Worm (Caenorhabditis elegans): ENCODE data around the gene F37C12.10.
A peak's percentile ranks its signal among the peaks of the same experiment; 100 is the strongest.

The F37C12.10 gene

DNA sequence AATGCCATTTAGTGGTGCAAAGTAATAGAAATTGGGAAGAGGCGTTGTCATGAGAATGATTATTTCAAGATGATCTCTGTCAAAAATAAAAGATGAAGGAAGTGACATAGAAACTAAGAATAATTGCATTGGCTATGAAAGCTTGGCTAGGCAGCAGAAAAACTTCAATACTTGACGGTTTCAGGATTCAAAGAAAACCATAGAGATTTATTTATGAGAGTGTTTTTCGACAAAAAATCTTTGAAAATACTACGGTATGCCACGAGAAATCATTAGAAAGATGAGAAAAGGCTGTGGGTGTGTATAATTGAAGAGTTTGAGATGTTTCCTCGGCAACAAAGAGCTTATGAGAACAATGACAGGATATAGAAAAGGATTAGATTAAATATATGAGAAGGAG lies 2.7 kb downstream of the F37C12.10 start, which contains the start of gene F37C12.14:
Gene F37C12.14, minus strand, starts transcription at position 101 of the 400 bp plus-strand sequence.
- TF ChIP-seq R02D3.7 (tag; optimal IDR thresholded peaks at IDR 0.05) = no peak
- no peak for TF ChIP-seq nhr-77 (tag; optimal IDR thresholded peaks at IDR 0.05)
- TF ChIP-seq ZK546.5 (tag; optimal IDR thresholded peaks at IDR 0.05) = no peak
- TF ChIP-seq nhr-11 (tag; optimal IDR thresholded peaks at IDR 0.05) = no peak
- no peak for TF ChIP-seq crh-2 (tag; optimal IDR thresholded peaks at IDR 0.05)
- no peak for TF ChIP-seq sma-9 (GFP tag; optimal IDR thresholded peaks at IDR 0.05)
- no peak for TF ChIP-seq sma-9 (tag; optimal IDR thresholded peaks at IDR 0.05)
- TF ChIP-seq nhr-6 (tag; optimal IDR thresholded peaks at IDR 0.05) = no peak
- no peak for TF ChIP-seq ztf-4 (tag; optimal IDR thresholded peaks at IDR 0.05)
- no peak for TF ChIP-seq ztf-1 (GFP tag; conservative IDR thresholded peaks at IDR 0.05)
- no peak for TF ChIP-seq blmp-1 (tag; optimal IDR thresholded peaks at IDR 0.05; ENCODE audit: insufficient read depth)
- TF ChIP-seq C34F6.9 (tag; optimal IDR thresholded peaks at IDR 0.05) = no peak
- TF ChIP-seq egl-27 (tag; optimal IDR thresholded peaks at IDR 0.05) = no peak
- no peak for TF ChIP-seq gmeb-1 (tag; optimal IDR thresholded peaks at IDR 0.05)
- no peak for TF ChIP-seq lsy-2 (tag; optimal IDR thresholded peaks at IDR 0.05)
- TF ChIP-seq peb-1 (tag; optimal IDR thresholded peaks at IDR 0.05) = no peak
- TF ChIP-seq ztf-11 (tag; optimal IDR thresholded peaks at IDR 0.05) = no peak
- TF ChIP-seq elt-1 (tag; optimal IDR thresholded peaks at IDR 0.05) = no peak

ce11 chrIII:7184022-7184421 lies 4.2 kb downstream of the F37C12.10 start, which contains the start of gene yju-2:
TSS of gene yju-2 (plus strand) at chrIII:7184336.
- TF ChIP-seq ZK546.5 (tag; optimal IDR thresholded peaks at IDR 0.05) = no peak
- TF ChIP-seq snpc-4 (tag; optimal IDR thresholded peaks at IDR 0.05) = no peak
- TF ChIP-seq nhr-6 (tag; optimal IDR thresholded peaks at IDR 0.05) = no peak
- TF ChIP-seq unc-55 (GFP tag; optimal IDR thresholded peaks at IDR 0.05) = peak; percentile 87
- no peak for TF ChIP-seq alr-1 (tag; optimal IDR thresholded peaks at IDR 0.05)
- TF ChIP-seq lin-11 (tag; optimal IDR thresholded peaks at IDR 0.05) = no peak
- no peak for TF ChIP-seq ceh-16 (tag; optimal IDR thresholded peaks at IDR 0.05)
- no peak for TF ChIP-seq zag-1 (tag; optimal IDR thresholded peaks at IDR 0.05)
- TF ChIP-seq sma-3 (GFP tag; optimal IDR thresholded peaks at IDR 0.05) = peak; percentile 34
- peak; percentile 47 for TF ChIP-seq sem-4 (tag; optimal IDR thresholded peaks at IDR 0.05)
- no peak for TF ChIP-seq nhr-23 (tag; optimal IDR thresholded peaks at IDR 0.05)
- TF ChIP-seq gmeb-1 (tag; optimal IDR thresholded peaks at IDR 0.05) = peak; percentile 59
- TF ChIP-seq ztf-11 (tag; optimal IDR thresholded peaks at IDR 0.05) = no peak
- peak; percentile 32 for TF ChIP-seq fos-1 (tag; optimal IDR thresholded peaks at IDR 0.05)
- TF ChIP-seq nhr-77 (tag; optimal IDR thresholded peaks at IDR 0.05) = no peak
- TF ChIP-seq nhr-25 (tag; optimal IDR thresholded peaks at IDR 0.05) = peak; percentile 54
- no peak for TF ChIP-seq peb-1 (tag; optimal IDR thresholded peaks at IDR 0.05)
- no peak for TF ChIP-seq ztf-1 (GFP tag; conservative IDR thresholded peaks at IDR 0.05)
- no peak for TF ChIP-seq unc-62 (GFP tag; optimal IDR thresholded peaks at IDR 0.05)
- TF ChIP-seq egl-27 (tag; optimal IDR thresholded peaks at IDR 0.05) = no peak
- peak; percentile 15 for TF ChIP-seq ama-1 (optimal IDR thresholded peaks at IDR 0.05)
- TF ChIP-seq lin-13 (GFP tag; optimal IDR thresholded peaks at IDR 0.05) = peak; percentile 36
- TF ChIP-seq skn-1 (tag; optimal IDR thresholded peaks at IDR 0.05) = peak; percentile 15
- no peak for TF ChIP-seq mab-5 (tag; optimal IDR thresholded peaks at IDR 0.05)
- no peak for TF ChIP-seq unc-39 (tag; optimal IDR thresholded peaks at IDR 0.05)
- TF ChIP-seq nhr-21 (tag; optimal IDR thresholded peaks at IDR 0.05) = peak; percentile 32
- no peak for TF ChIP-seq nhr-10 (tag; optimal IDR thresholded peaks at IDR 0.05)
- peak; percentile 35 for TF ChIP-seq F13H6.1 (tag; optimal IDR thresholded peaks at IDR 0.05)
- TF ChIP-seq crh-2 (tag; optimal IDR thresholded peaks at IDR 0.05) = peak; percentile 67
- peak; percentile 92 for TF ChIP-seq C34F6.9 (tag; optimal IDR thresholded peaks at IDR 0.05)
- TF ChIP-seq lsy-2 (tag; optimal IDR thresholded peaks at IDR 0.05) = peak; percentile 29 to 82
- no peak for TF ChIP-seq elt-1 (tag; optimal IDR thresholded peaks at IDR 0.05)
- no peak for TF ChIP-seq aly-2 (tag; optimal IDR thresholded peaks at IDR 0.05)
- TF ChIP-seq nhr-237 (tag; optimal IDR thresholded peaks at IDR 0.05) = no peak
- no peak for TF ChIP-seq Y55F3AM.14 (GFP tag; optimal IDR thresholded peaks at IDR 0.05)
- TF ChIP-seq elt-3 (tag; optimal IDR thresholded peaks at IDR 0.05) = no peak
- no peak for TF ChIP-seq lin-39 (tag; optimal IDR thresholded peaks at IDR 0.05)
- no peak for TF ChIP-seq nhr-12 (tag; optimal IDR thresholded peaks at IDR 0.05)
- no peak for TF ChIP-seq R02D3.7 (tag; optimal IDR thresholded peaks at IDR 0.05)
- TF ChIP-seq nhr-129 (tag; optimal IDR thresholded peaks at IDR 0.05) = peak; percentile 82
- TF ChIP-seq nhr-11 (tag; optimal IDR thresholded peaks at IDR 0.05) = no peak
- no peak for TF ChIP-seq mdl-1 (tag; optimal IDR thresholded peaks at IDR 0.05)
- TF ChIP-seq blmp-1 (tag; optimal IDR thresholded peaks at IDR 0.05; ENCODE audit: insufficient read depth) = no peak
- TF ChIP-seq mbf-1 (tag; optimal IDR thresholded peaks at IDR 0.05) = no peak
- peak; percentile 49 for TF ChIP-seq sma-9 (GFP tag; optimal IDR thresholded peaks at IDR 0.05)
- no peak for TF ChIP-seq sma-9 (tag; optimal IDR thresholded peaks at IDR 0.05)
- peak; percentile 36 for TF ChIP-seq ztf-4 (tag; optimal IDR thresholded peaks at IDR 0.05)
- no peak for TF ChIP-seq ceh-82 (tag; optimal IDR thresholded peaks at IDR 0.05)
- no peak for TF ChIP-seq dmd-4 (tag; optimal IDR thresholded peaks at IDR 0.05)

All from whole organism, L2 larva.